Fruit fly (Drosophila melanogaster): ENCODE data around the gene CG2162.

CG2162 gene

DNA sequence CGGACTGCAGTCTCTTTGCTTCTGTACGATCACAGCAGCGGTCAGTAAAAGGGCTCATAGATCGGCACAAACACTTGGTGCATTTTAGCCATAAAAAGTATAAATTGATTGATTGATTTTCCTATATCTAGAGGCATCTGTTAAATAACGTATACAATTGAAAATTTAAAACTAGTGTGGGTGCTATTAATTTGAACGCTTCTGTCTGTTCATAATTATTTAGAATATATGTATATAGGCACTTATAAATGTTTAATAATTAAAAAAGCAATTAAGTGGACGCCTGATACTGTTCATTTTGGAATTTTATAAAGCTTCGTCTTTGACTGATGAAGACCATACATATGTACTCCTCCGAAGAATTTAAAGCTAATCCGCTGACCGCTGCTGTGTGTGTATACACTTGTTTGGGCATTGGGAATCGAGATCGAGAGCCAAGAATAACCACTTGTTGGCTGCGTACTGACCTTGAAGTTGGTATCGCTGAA lies 10.3 kb downstream of the CG2162 start (continued):
- TF ChIP-seq CG5180 (GFP tag; optimal IDR thresholded peaks at IDR 0.05) (no peak), NfI (GFP tag; optimal IDR thresholded peaks at IDR 0.05) (peak; percentile 13), Bgb (GFP tag; IDR thresholded peaks at IDR 0.05; ENCODE audit: partially characterized antibody) (no peak), H2.0 (GFP tag; IDR thresholded peaks at IDR 0.05) (no peak), CG10209 (GFP tag; optimal IDR thresholded peaks at IDR 0.05) (peak; percentile 68), mam (GFP tag; optimal IDR thresholded peaks at IDR 0.05) (no peak), ase (GFP tag; IDR thresholded peaks at IDR 0.05) (no peak), pnt (GFP tag; optimal IDR thresholded peaks at IDR 0.05) (no peak), CG15479 (GFP tag; optimal IDR thresholded peaks at IDR 0.05) (no peak), Aef1 (GFP tag; IDR thresholded peaks at IDR 0.05) (peak; percentile 25; the same call in 1 of the 3 replicates), Dbx (GFP tag; IDR thresholded peaks at IDR 0.05) (no peak), Dfd (GFP tag; optimal IDR thresholded peaks at IDR 0.05) (no peak), lab (GFP tag; optimal IDR thresholded peaks at IDR 0.05) (peak; percentile 41), Jarid2 (GFP tag; optimal IDR thresholded peaks at IDR 0.05) (no peak), CG14860 (GFP tag; IDR thresholded peaks at IDR 0.05; ENCODE audit: partially characterized antibody) (no peak), kay (GFP tag; optimal IDR thresholded peaks at IDR 0.05) (no peak), ind (GFP tag; optimal IDR thresholded peaks at IDR 0.05) (peak; percentile 50), CG18764 (GFP tag; optimal IDR thresholded peaks at IDR 0.05) (no peak), CG7556 (GFP tag; optimal IDR thresholded peaks at IDR 0.05) (peak; percentile 16), CG6254 (GFP tag; optimal IDR thresholded peaks at IDR 0.05) (peak; percentile 24), Dll (GFP tag; IDR thresholded peaks at IDR 0.05; ENCODE audit: partially characterized antibody) (no peak), tgo (GFP tag; IDR thresholded peaks at IDR 0.05) (peak; percentile 39; the same call in 2 of the 3 replicates), CG10321 (GFP tag; IDR thresholded peaks at IDR 0.05) (no peak), CG12155 (GFP tag; optimal IDR thresholded peaks at IDR 0.05) (peak; percentile 24), wek (GFP tag; optimal IDR thresholded peaks at IDR 0.05) (no peak), CG12071 (GFP tag; optimal IDR thresholded peaks at IDR 0.05) (no peak), CG7786 (GFP tag; optimal IDR thresholded peaks at IDR 0.05) (no peak), sob (GFP tag; IDR thresholded peaks at IDR 0.05) (no peak), jigr1 (GFP tag; IDR thresholded peaks at IDR 0.05) (no peak), Bdp1 (GFP tag; optimal IDR thresholded peaks at IDR 0.05) (no peak), ATbp (GFP tag; optimal IDR thresholded peaks at IDR 0.05) (no peak), kni (GFP tag; optimal IDR thresholded peaks at IDR 0.05) (no peak), Spps (tag; optimal IDR thresholded peaks at IDR 0.05) (no peak), Pdp1 (GFP tag; optimal IDR thresholded peaks at IDR 0.05) (peak in 1 of 2 experiments; percentile 3), dmrt11E (tag; optimal IDR thresholded peaks at IDR 0.05) (peak; percentile 28), fu2 (GFP tag; optimal IDR thresholded peaks at IDR 0.05) (no peak), CG12769 (tag; optimal IDR thresholded peaks at IDR 0.05) (no peak), salm (tag; optimal IDR thresholded peaks at IDR 0.05) (no peak), CG8388 (GFP tag; optimal IDR thresholded peaks at IDR 0.05) (peak; percentile 28), CG32767 (GFP tag; IDR thresholded peaks at IDR 0.05) (no peak), ci (GFP tag; IDR thresholded peaks at IDR 0.05) (no peak), hkb (optimal IDR thresholded peaks at IDR 0.05) (no peak), hkb (GFP tag; IDR thresholded peaks at IDR 0.05) (peak; percentile 57; the same call in 1 of the 2 replicates), Gug (GFP tag; IDR thresholded peaks at IDR 0.05) (no peak), wor (GFP tag; IDR thresholded peaks at IDR 0.05) (no peak), CG10147 (GFP tag; optimal IDR thresholded peaks at IDR 0.05) (peak; percentile 41), CG6683 (GFP tag; optimal IDR thresholded peaks at IDR 0.05) (no peak), exex (tag; optimal IDR thresholded peaks at IDR 0.05) (no peak), CG2678 (tag; optimal IDR thresholded peaks at IDR 0.05) (peak; percentile 60), chm (GFP tag; IDR thresholded peaks at IDR 0.05) (no peak), rib (GFP tag; IDR thresholded peaks at IDR 0.05) (no peak)
